Fruit fly (Drosophila melanogaster) whole organism, embryonic: ENCODE data around the gene Urm1.

ENCODE experiments used
- CG11504 ChIP-seq: fragments of 200-800 bp; sonication (Bioruptor generic); optimal IDR thresholded peaks from 3 replicates; lab custom pipeline; 2019; ENCODE audit warnings: missing biosample characterization, mild to moderate bottlenecking, missing genetic modification characterization, moderate library complexity
- CG13287 ChIP-seq: fragments of 200-800 bp; sonication (Bioruptor generic); IDR thresholded peaks from 2 replicates; pipeline ENCODE4 v1.3.6; 2022; ENCODE audit warnings: missing biosample characterization, missing genetic modification characterization; ENCODE audit not compliant: partially characterized antibody
- CG14965 ChIP-seq: fragments of 200-800 bp; sonication (Bioruptor generic); optimal IDR thresholded peaks from 2 replicates; lab custom pipeline; 2016; ENCODE audit warnings: missing biosample characterization, missing genetic modification characterization, borderline replicate concordance
- CG15269 ChIP-seq: fragments of 200-800 bp; sonication (Bioruptor generic); optimal IDR thresholded peaks from 2 replicates; lab custom pipeline; 2018; ENCODE audit warnings: missing biosample characterization, mild to moderate bottlenecking, missing genetic modification characterization, moderate library complexity
- CG1602 ChIP-seq: fragments of 200-800 bp; sonication (Bioruptor generic); optimal IDR thresholded peaks from 3 replicates; lab custom pipeline; 2016; ENCODE audit warnings: missing biosample characterization, missing genetic modification characterization
- CG17186 ChIP-seq: fragments of 200-800 bp; sonication (Bioruptor generic); optimal IDR thresholded peaks from 3 replicates; lab custom pipeline; 2017; ENCODE audit warnings: missing biosample characterization, missing genetic modification reagents, missing genetic modification characterization
- CG31365 ChIP-seq: fragments of 200-800 bp; sonication (Bioruptor generic); optimal IDR thresholded peaks from 2 replicates; lab custom pipeline; 2018; ENCODE audit warnings: missing biosample characterization, mild to moderate bottlenecking, missing genetic modification characterization
- CG3847 ChIP-seq: fragments of 200-800 bp; sonication (Bioruptor generic); IDR thresholded peaks from 2 replicates; pipeline ENCODE4 v1.3.6; 2022; ENCODE audit warnings: missing biosample characterization, missing genetic modification characterization
- CG5953 ChIP-seq: fragments of 200-800 bp; sonication (Bioruptor generic); IDR thresholded peaks from 2 replicates; pipeline ENCODE4 v1.3.6; 2022; ENCODE audit warnings: missing biosample characterization, missing genetic modification characterization
- CG6765 ChIP-seq: fragments of 200-800 bp; sonication (Bioruptor generic); optimal IDR thresholded peaks from 3 replicates; lab custom pipeline; 2017; ENCODE audit warnings: missing biosample characterization, mild to moderate bottlenecking, missing genetic modification characterization
- CG6854 ChIP-seq: fragments of 200-800 bp; sonication (Bioruptor generic); optimal IDR thresholded peaks from 3 replicates; lab custom pipeline; 2017; ENCODE audit warnings: missing biosample characterization, mild to moderate bottlenecking, missing genetic modification characterization
- CoRest ChIP-seq: fragments of 200-800 bp; sonication (Bioruptor generic); optimal IDR thresholded peaks from 3 replicates; lab custom pipeline; 2018; ENCODE audit warnings: missing biosample characterization, mild to moderate bottlenecking, missing genetic modification characterization, moderate library complexity
- CrebB ChIP-seq: fragments of 200-800 bp; sonication (Bioruptor generic); optimal IDR thresholded peaks from 3 replicates; lab custom pipeline; 2018; ENCODE audit warnings: missing biosample characterization, mild to moderate bottlenecking, missing genetic modification characterization
- Dp ChIP-seq: fragments of 200-800 bp; sonication (Bioruptor generic); optimal IDR thresholded peaks from 2 replicates; lab custom pipeline; 2018; ENCODE audit warnings: missing biosample characterization, mild to moderate bottlenecking, missing genetic modification characterization, moderate library complexity
- E2f2 ChIP-seq: fragments of 200-800 bp; sonication (Bioruptor generic); IDR thresholded peaks from 2 replicates; pipeline ENCODE4 v1.3.6; 2022; ENCODE audit warnings: missing biosample characterization, missing genetic modification characterization
- Elba2 ChIP-seq: fragments of 200-800 bp; sonication (Bioruptor generic); optimal IDR thresholded peaks from 3 replicates; lab custom pipeline; 2016; ENCODE audit warnings: missing biosample characterization, missing genetic modification characterization
- Ets97D ChIP-seq: fragments of 200-800 bp; sonication (Bioruptor generic); optimal IDR thresholded peaks from 3 replicates; lab custom pipeline; 2016; ENCODE audit warnings: missing biosample characterization, missing genetic modification characterization
- Gsc ChIP-seq: fragments of 200-800 bp; sonication (Bioruptor generic); IDR thresholded peaks from 2 replicates; pipeline ENCODE4 v1.3.6; 2022; ENCODE audit warnings: missing biosample characterization, missing genetic modification characterization
- H15 ChIP-seq: fragments of 200-800 bp; sonication (Bioruptor generic); IDR thresholded peaks from 3 replicates; pipeline ENCODE4 v1.3.6; 2022; ENCODE audit warnings: missing biosample characterization, missing genetic modification characterization
- HLH4C ChIP-seq: fragments of 200-800 bp; sonication (Bioruptor generic); IDR thresholded peaks from 3 replicates; pipeline ENCODE4 v1.3.6; 2022; ENCODE audit warnings: missing biosample characterization, missing genetic modification characterization; ENCODE audit not compliant: partially characterized antibody
- Hr51 ChIP-seq, 2 experiments: fragments of 200-800 bp; sonication (Bioruptor generic); optimal IDR thresholded peaks; 2 replicates in 1 of 2; 3 replicates in 1 of 2; lab custom pipeline; 2016 to 2018; ENCODE audit warnings: missing biosample characterization in 2 of 2, missing genetic modification characterization in 2 of 2, mild to moderate bottlenecking in 1 of 2, moderate library complexity in 1 of 2
- MBD-R2 ChIP-seq: fragments of 200-800 bp; sonication (Bioruptor generic); IDR thresholded peaks from 2 replicates; pipeline ENCODE4 v1.3.6; 2022; ENCODE audit warnings: missing biosample characterization, missing genetic modification characterization
- MESR4 ChIP-seq: fragments of 200-800 bp; sonication (Bioruptor generic); optimal IDR thresholded peaks from 2 replicates; lab custom pipeline; 2018; ENCODE audit warnings: missing biosample characterization, mild to moderate bottlenecking, missing genetic modification characterization, moderate library complexity
- Med ChIP-seq: fragments of 200-800 bp; sonication (Bioruptor generic); peaks from one replicate; lab custom pipeline; 2016; ENCODE audit warnings: missing biosample characterization, missing genetic modification characterization, mild to moderate bottlenecking, inconsistent platforms, moderate library complexity
- Mes4 ChIP-seq: fragments of 200-800 bp; sonication (Bioruptor generic); optimal IDR thresholded peaks from 2 replicates; lab custom pipeline; 2016; ENCODE audit warnings: missing biosample characterization, missing genetic modification characterization
- Myb ChIP-seq: fragments of 200-800 bp; sonication (Bioruptor generic); optimal IDR thresholded peaks from 2 replicates; lab custom pipeline; 2016; ENCODE audit warnings: missing biosample characterization, missing genetic modification characterization
- Oli ChIP-seq: fragments of 200-800 bp; sonication (Bioruptor generic); optimal IDR thresholded peaks from 2 replicates; lab custom pipeline; 2018; ENCODE audit warnings: missing biosample characterization, mild to moderate bottlenecking, missing genetic modification characterization, moderate library complexity
- Opbp ChIP-seq: fragments of 200-800 bp; sonication (Bioruptor generic); IDR thresholded peaks from 3 replicates; pipeline ENCODE4 v1.3.6; 2022; ENCODE audit warnings: missing biosample characterization, missing genetic modification characterization; ENCODE audit not compliant: partially characterized antibody
- Scr ChIP-seq: fragments of 200-800 bp; sonication (Bioruptor generic); IDR thresholded peaks from 2 replicates; pipeline ENCODE4 v1.3.6; 2022; ENCODE audit warnings: missing biosample characterization, missing genetic modification characterization; ENCODE audit not compliant: partially characterized antibody
- Side ChIP-seq: fragments of 200-800 bp; sonication (Bioruptor generic); optimal IDR thresholded peaks from 2 replicates; lab custom pipeline; 2016; ENCODE audit warnings: missing biosample characterization, missing genetic modification characterization
- Sin3A ChIP-seq: fragments of >200 bp; optimal IDR thresholded peaks from 2 replicates; lab custom pipeline; 2018
- crp ChIP-seq, 2 experiments: fragments of 200-800 bp; sonication (Bioruptor generic); optimal IDR thresholded peaks; 2 replicates in 1 of 2; 3 replicates in 1 of 2; lab custom pipeline; 2017; ENCODE audit warnings: missing biosample characterization in 2 of 2, missing genetic modification characterization in 2 of 2, mild to moderate bottlenecking in 1 of 2, moderate library complexity in 1 of 2
- dm ChIP-seq: fragments of 200-800 bp; sonication (Bioruptor generic); optimal IDR thresholded peaks from 3 replicates; lab custom pipeline; 2016; ENCODE audit warnings: missing biosample characterization, missing genetic modification characterization
- gfzf ChIP-seq: fragments of 200-800 bp; sonication (Bioruptor generic); optimal IDR thresholded peaks from 2 replicates; lab custom pipeline; 2016; ENCODE audit warnings: missing biosample characterization, mild to moderate bottlenecking, missing genetic modification characterization, moderate library complexity
- lbe ChIP-seq: fragments of 200-800 bp; sonication (Bioruptor generic); optimal IDR thresholded peaks from 2 replicates; lab custom pipeline; 2016; ENCODE audit warnings: missing biosample characterization, mild to moderate bottlenecking, missing genetic modification characterization
- nau ChIP-seq: fragments of 200-800 bp; sonication (Bioruptor generic); optimal IDR thresholded peaks from 3 replicates; lab custom pipeline; 2017; ENCODE audit warnings: missing biosample characterization, mild to moderate bottlenecking, missing genetic modification characterization, missing genetic modification reagents
- onecut ChIP-seq: fragments of 200-800 bp; sonication (Bioruptor generic); IDR thresholded peaks from 2 replicates; pipeline ENCODE4 v1.3.6; 2022; ENCODE audit warnings: missing biosample characterization, missing genetic modification characterization
- pan ChIP-seq, 4 experiments: fragments of >200 bp in 3 of 4; fragments of 200-800 bp in 1 of 4; sonication (Bioruptor generic) in 1 of 4; optimal IDR thresholded peaks in 3 of 4; IDR thresholded peaks in 1 of 4; 2 replicates each; pipeline versions ENCODE4 v1.3.6 to Lab custom; 2017 to 2022; ENCODE audit warnings: missing biosample characterization in 2 of 4, missing genetic modification characterization in 2 of 4, mixed read lengths in 1 of 4
- pb ChIP-seq: fragments of 200-800 bp; sonication (Bioruptor generic); optimal IDR thresholded peaks from 3 replicates; lab custom pipeline; 2016; ENCODE audit warnings: missing biosample characterization, missing genetic modification characterization
- pzg ChIP-seq: fragments of 200-800 bp; sonication (Bioruptor generic); optimal IDR thresholded peaks from 3 replicates; lab custom pipeline; 2018; ENCODE audit warnings: missing biosample characterization, mild to moderate bottlenecking, missing genetic modification characterization, moderate library complexity
- slbo ChIP-seq: fragments of 200-800 bp; sonication (Bioruptor generic); IDR thresholded peaks from 2 replicates; pipeline ENCODE4 v1.3.6; 2022; ENCODE audit warnings: missing biosample characterization, missing genetic modification characterization
- slp2 ChIP-seq: fragments of 200-800 bp; sonication (Bioruptor generic); optimal IDR thresholded peaks from 2 replicates; lab custom pipeline; 2016; ENCODE audit warnings: missing biosample characterization, missing genetic modification characterization
- sr ChIP-seq: fragments of 200-800 bp; sonication (Bioruptor generic); IDR thresholded peaks from 3 replicates; pipeline ENCODE4 v1.3.6; 2022; ENCODE audit warnings: missing biosample characterization, missing genetic modification characterization
- stwl ChIP-seq: fragments of 200-800 bp; sonication (Bioruptor generic); optimal IDR thresholded peaks from 3 replicates; lab custom pipeline; 2018; ENCODE audit warnings: missing biosample characterization, mild to moderate bottlenecking, missing genetic modification characterization, moderate library complexity
- toy ChIP-seq: fragments of 200-800 bp; sonication (Bioruptor generic); IDR thresholded peaks from 2 replicates; pipeline ENCODE4 v1.3.6; 2022; ENCODE audit warnings: missing biosample characterization, missing genetic modification characterization
- unpg ChIP-seq: fragments of 200-800 bp; sonication (Bioruptor generic); optimal IDR thresholded peaks from 3 replicates; lab custom pipeline; 2018; ENCODE audit warnings: missing biosample characterization, mild to moderate bottlenecking, missing genetic modification characterization, moderate library complexity

The Urm1 gene

DNA sequence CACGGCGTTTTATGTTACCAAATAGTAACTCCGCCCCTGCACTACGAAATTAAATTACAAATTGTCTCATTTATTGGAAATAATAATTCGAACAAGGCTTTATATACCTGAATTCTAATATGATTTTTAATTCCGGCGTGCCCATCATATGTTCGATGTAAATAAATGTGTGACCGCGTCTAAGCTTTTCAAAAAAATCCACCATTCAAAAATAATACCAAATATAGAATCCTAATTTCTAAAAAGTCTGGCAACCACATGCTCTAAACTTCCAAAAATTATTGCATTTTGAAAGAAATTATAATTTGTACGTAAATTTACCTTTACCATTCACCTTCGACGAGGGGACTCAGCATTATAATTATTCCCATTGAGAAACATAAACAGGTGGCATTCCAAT lies at the start of gene Urm1:
Gene Urm1, minus strand, starts transcription at position 150 of the 400 bp plus-strand sequence.
- no peak for TF ChIP-seq Opbp (GFP tag; lab: Robert Waterston, UW)
- peak; percentile 44 for TF ChIP-seq stwl
- TF ChIP-seq crp (GFP tag; optimal IDR thresholded peaks at IDR 0.05; lab: Kevin White, UChicago): peak in 1 of 2 experiments; percentile 75
- peak; percentile 26 for TF ChIP-seq Dp (GFP tag; lab: Kevin White, UChicago)
- no peak for TF ChIP-seq pan (optimal IDR thresholded peaks at IDR 0.05; lab: Kevin White, UChicago)
- TF ChIP-seq pan (GFP tag; optimal IDR thresholded peaks at IDR 0.05 in 1 of 2, IDR thresholded peaks at IDR 0.05 in 1 of 2): no peak
- TF ChIP-seq Myb (GFP tag; lab: Kevin White, UChicago): peak; percentile 57
- TF ChIP-seq Hr51 (GFP tag; optimal IDR thresholded peaks at IDR 0.05; lab: Kevin White, UChicago): peak in 1 of 2 experiments; percentile 9
- peak; percentile 31 for TF ChIP-seq pzg
- peak; percentile 4 for TF ChIP-seq CoRest (tag; lab: Kevin White, UChicago)
- no peak for TF ChIP-seq slbo
- peak; percentile 68 for TF ChIP-seq gfzf (GFP tag; lab: Kevin White, UChicago)
- TF ChIP-seq Ets97D (GFP tag; lab: Kevin White, UChicago): peak; percentile 47
- TF ChIP-seq MBD-R2 (GFP tag; lab: Robert Waterston, UW): peak; percentile 60
- TF ChIP-seq E2f2 (GFP tag; lab: Robert Waterston, UW): peak; percentile 59
- TF ChIP-seq slp2 (GFP tag; lab: Kevin White, UChicago): no peak
- no peak for TF ChIP-seq H15 (GFP tag; lab: Robert Waterston, UW)

DNA sequence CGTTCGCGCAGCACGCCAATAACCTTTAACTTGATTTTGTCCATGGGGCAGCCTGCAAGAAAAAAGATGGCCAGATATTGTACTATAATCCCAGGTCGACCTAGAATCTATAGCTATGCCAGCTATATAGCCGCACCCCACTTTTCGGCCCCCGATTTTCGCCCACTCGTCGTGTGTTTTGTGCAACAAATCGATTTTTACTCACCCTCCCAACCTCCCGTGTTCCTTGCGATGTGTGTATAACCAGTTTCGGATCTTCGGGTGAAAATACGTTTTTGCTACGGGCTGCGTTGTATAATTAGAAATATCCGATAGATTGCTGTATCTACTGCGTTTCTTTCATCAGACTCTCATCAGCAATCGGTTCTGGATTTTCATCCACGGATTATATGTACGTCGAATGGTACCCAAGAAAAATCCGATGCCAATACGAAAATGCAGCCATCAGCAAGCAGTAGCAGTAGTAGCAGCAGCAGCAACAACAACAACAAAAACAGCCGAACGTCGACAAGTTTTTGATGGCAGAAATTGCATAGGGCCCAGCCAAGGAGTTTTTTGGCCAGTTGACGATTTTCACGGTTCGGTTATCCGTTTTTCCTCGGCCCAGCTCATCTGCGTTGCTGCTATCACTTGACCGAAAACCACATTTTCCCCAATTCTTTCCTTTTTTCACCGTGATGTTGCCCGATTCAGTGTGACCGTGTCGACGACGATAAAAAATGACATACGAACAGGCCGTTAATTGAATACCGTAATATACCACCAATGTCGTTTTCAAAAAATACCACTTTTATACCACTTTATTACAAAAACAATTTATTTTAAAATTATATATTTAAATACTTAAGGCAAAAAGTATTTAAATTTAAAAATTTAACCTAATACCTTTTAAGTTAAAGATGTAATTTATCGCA lies 14.1 kb upstream of the Urm1 start, which contains the start of gene CG7492:
Gene CG7492, minus strand, starts transcription at position 705 of the 914 bp plus-strand sequence.
- TF ChIP-seq CG6765 (GFP tag; lab: Kevin White, UChicago) (no peak), nau (no peak), onecut (GFP tag; lab: Robert Waterston, UW) (peak; percentile 91), sr (0 out of 3 replicates have a peak, but pooled peaks have one; percentile 34), CG17186 (GFP tag; lab: Kevin White, UChicago) (no peak), CG14965 (GFP tag; lab: Kevin White, UChicago) (no peak), Side (GFP tag; lab: Kevin White, UChicago) (no peak), CG31365 (peak; percentile 41), CG6854 (GFP tag; lab: Kevin White, UChicago) (no peak), CrebB (tag; lab: Kevin White, UChicago) (no peak), CG3847 (GFP tag; lab: Robert Waterston, UW) (no peak), Sin3A (lab: Kevin White, UChicago) (peak; percentile 4), toy (GFP tag; lab: Robert Waterston, UW) (no peak), gfzf (GFP tag; lab: Kevin White, UChicago) (peak; percentile 64), HLH4C (GFP tag; lab: Robert Waterston, UW) (no peak), dm (GFP tag; lab: Kevin White, UChicago) (peak; percentile 2), lbe (GFP tag; lab: Kevin White, UChicago) (no peak), Gsc (GFP tag; lab: Robert Waterston, UW) (no peak), MESR4 (peak; percentile 88), CG15269 (tag; lab: Kevin White, UChicago) (no peak), CG11504 (tag; lab: Kevin White, UChicago) (no peak), unpg (no peak), Elba2 (GFP tag; lab: Kevin White, UChicago) (peak; percentile 94), CG1602 (no peak), pb (GFP tag; lab: Kevin White, UChicago) (no peak), CG5953 (GFP tag; lab: Robert Waterston, UW) (no peak), Scr (peak; percentile 10; the same call in 1 of the 2 replicates), Mes4 (GFP tag; lab: Kevin White, UChicago) (no peak), Med (no peak), CG13287 (GFP tag; lab: Robert Waterston, UW) (peak; percentile 40; the same call in 1 of the 2 replicates), Oli (no peak)
